Fruit fly (Drosophila melanogaster): ENCODE measurements around the gene CG31635.

The CG31635 gene

DNA sequence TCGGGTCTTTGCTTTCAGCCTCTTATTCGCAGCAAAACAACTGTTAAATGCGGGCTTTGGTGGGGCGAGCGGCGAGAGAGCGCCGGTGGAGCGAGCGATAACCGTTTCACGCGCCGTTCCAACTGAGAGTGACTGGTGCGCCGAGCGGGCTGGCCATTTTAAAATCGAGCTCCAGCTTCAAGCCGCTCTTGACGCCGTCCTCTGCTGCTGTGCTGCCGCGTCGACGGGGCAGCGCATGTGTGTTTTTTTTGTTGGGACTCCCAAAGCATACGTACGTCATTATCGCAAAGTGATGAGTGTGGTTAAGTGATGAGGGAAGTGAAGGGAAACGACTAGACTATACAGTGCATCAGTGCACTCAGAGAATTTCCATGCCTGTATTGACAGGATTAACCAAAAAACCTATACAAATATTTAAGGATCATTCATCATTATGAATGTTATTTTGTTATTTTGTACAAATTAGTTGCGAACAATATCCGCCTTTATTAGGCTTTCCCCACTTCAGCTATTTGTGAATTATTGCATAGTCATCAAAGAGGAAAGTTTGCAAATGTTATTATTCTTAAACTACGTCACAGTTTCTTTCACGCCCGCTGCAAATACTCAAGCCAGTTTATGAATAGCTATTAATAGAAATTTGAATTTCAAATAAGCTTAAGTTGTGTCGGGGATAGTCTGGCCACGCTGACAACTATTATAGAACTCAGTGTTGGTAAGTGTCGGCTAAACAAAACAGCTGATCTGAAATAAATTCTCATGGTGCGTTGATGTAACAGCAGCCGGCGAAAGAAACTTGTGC is 24.5 kb upstream of the CG31635 start, which contains the start of gene Spn27A (continued):
- TF ChIP-seq CG7839 (tag; optimal IDR thresholded peaks at IDR 0.05) (no peak), CG10274 (GFP tag; optimal IDR thresholded peaks at IDR 0.05) (no peak), Asciz (GFP tag; optimal IDR thresholded peaks at IDR 0.05) (peak; percentile 64), kay (GFP tag; optimal IDR thresholded peaks at IDR 0.05) (peak; percentile 53), CG31365 (tag; optimal IDR thresholded peaks at IDR 0.05) (no peak), CG8281 (tag; optimal IDR thresholded peaks at IDR 0.05) (peak; percentile 21), btn (GFP tag; optimal IDR thresholded peaks at IDR 0.05) (peak; percentile 1), crc (GFP tag; optimal IDR thresholded peaks at IDR 0.05) (peak; percentile 37), CG16813 (GFP tag; IDR thresholded peaks at IDR 0.05; ENCODE audit: partially characterized antibody) (no peak), hth (optimal IDR thresholded peaks at IDR 0.05) (no peak), CG7928 (GFP tag; optimal IDR thresholded peaks at IDR 0.05) (peak; percentile 24), CG14014 (GFP tag; IDR thresholded peaks at IDR 0.05) (0 out of 2 replicates have a peak, but pooled peaks have one; percentile 13), Usf (GFP tag; optimal IDR thresholded peaks at IDR 0.05) (no peak), ro (GFP tag; IDR thresholded peaks at IDR 0.05) (0 out of 2 replicates have a peak, but pooled peaks have one; percentile 8), row (GFP tag; IDR thresholded peaks at IDR 0.05) (peak; percentile 59; the same call in 2 of the 3 replicates), Side (GFP tag; optimal IDR thresholded peaks at IDR 0.05) (peak; percentile 54), pnt (GFP tag; optimal IDR thresholded peaks at IDR 0.05) (peak; percentile 55), ap (GFP tag; IDR thresholded peaks at IDR 0.05) (peak; percentile 50; the same call in 1 of the 2 replicates), CG5245 (GFP tag; optimal IDR thresholded peaks at IDR 0.05) (no peak), CG1024 (GFP tag; IDR thresholded peaks at IDR 0.05) (no peak), nerfin-2 (GFP tag; IDR thresholded peaks at IDR 0.05; ENCODE audit: partially characterized antibody) (no peak), so (GFP tag; IDR thresholded peaks at IDR 0.05) (0 out of 3 replicates have a peak, but pooled peaks have one; percentile 31), CG7745 (tag; optimal IDR thresholded peaks at IDR 0.05) (no peak), Xbp1 (GFP tag; optimal IDR thresholded peaks at IDR 0.05) (peak; percentile 64), ems (GFP tag; optimal IDR thresholded peaks at IDR 0.05) (peak; percentile 27), CG10321 (GFP tag; IDR thresholded peaks at IDR 0.05) (no peak), grn (GFP tag; optimal IDR thresholded peaks at IDR 0.05) (no peak), CG9932 (GFP tag; IDR thresholded peaks at IDR 0.05) (peak; percentile 42; the same call in 1 of the 2 replicates), CG17612 (GFP tag; IDR thresholded peaks at IDR 0.05) (no peak), aop (GFP tag; IDR thresholded peaks at IDR 0.05) (no peak), CG3407 (GFP tag; optimal IDR thresholded peaks at IDR 0.05) (no peak), gcm (GFP tag; optimal IDR thresholded peaks at IDR 0.05) (peak; percentile 83), az2 (GFP tag; optimal IDR thresholded peaks at IDR 0.05) (peak; percentile 70), ase (GFP tag; IDR thresholded peaks at IDR 0.05) (no peak), CG18764 (GFP tag; optimal IDR thresholded peaks at IDR 0.05) (peak; percentile 35), Camta (GFP tag; optimal IDR thresholded peaks at IDR 0.05) (peak; percentile 71), Dp (GFP tag; optimal IDR thresholded peaks at IDR 0.05) (peak; percentile 76), cg (GFP tag; optimal IDR thresholded peaks at IDR 0.05) (no peak), lola (GFP tag; optimal IDR thresholded peaks at IDR 0.05) (peak in 1 of 3 experiments; percentile 59), tna (GFP tag; IDR thresholded peaks at IDR 0.05; ENCODE audit: partially characterized antibody) (no peak), CG10959 (GFP tag; IDR thresholded peaks at IDR 0.05) (no peak), CG11696 (GFP tag; IDR thresholded peaks at IDR 0.05) (no peak), Nf-YA (GFP tag; IDR thresholded peaks at IDR 0.05) (no peak), gcm2 (GFP tag; optimal IDR thresholded peaks at IDR 0.05) (no peak), Stat92E (GFP tag; optimal IDR thresholded peaks at IDR 0.05) (peak in 1 of 3 experiments; percentile 24), Atf-2 (GFP tag; optimal IDR thresholded peaks at IDR 0.05) (peak; percentile 32), CG31388 (GFP tag; optimal IDR thresholded peaks at IDR 0.05) (no peak), tx (GFP tag; optimal IDR thresholded peaks at IDR 0.05) (peak; percentile 51), chinmo (GFP tag; IDR thresholded peaks at IDR 0.05; ENCODE audit: partially characterized antibody) (peak; percentile 80; the same call in 3 of the 4 replicates)

All from whole organism, embryonic.